Worm (Caenorhabditis elegans) whole organism, L3 larva: ENCODE data around the gene gtf-2H5.
A peak's percentile ranks its signal among the peaks of the same experiment; 100 is the strongest.

Experiments used
- R02D3.7 ChIP-seq: fragments of 150-350 bp; optimal IDR thresholded peaks from 2 replicates; lab custom pipeline; 2014; ENCODE audit warnings: missing biosample characterization, missing genetic modification characterization
- ZK546.5 ChIP-seq: sonication (generic microtip); optimal IDR thresholded peaks from 2 replicates; lab custom pipeline; 2017; ENCODE audit warnings: missing biosample characterization, missing genetic modification characterization
- ceh-16 ChIP-seq: sonication (generic microtip); optimal IDR thresholded peaks from 2 replicates; lab custom pipeline; 2017; ENCODE audit warnings: missing biosample characterization, missing genetic modification characterization
- ceh-28 ChIP-seq: fragments of 150-350 bp; optimal IDR thresholded peaks from 2 replicates; lab custom pipeline; 2014; ENCODE audit warnings: missing biosample characterization, missing genetic modification reagents, missing genetic modification characterization
- ceh-82 ChIP-seq: fragments of 150-350 bp; optimal IDR thresholded peaks from 2 replicates; lab custom pipeline; 2014; ENCODE audit warnings: missing biosample characterization, missing genetic modification characterization
- ceh-9 ChIP-seq: sonication (generic microtip); optimal IDR thresholded peaks from 2 replicates; lab custom pipeline; 2018; ENCODE audit warnings: missing biosample characterization, missing genetic modification characterization
- daf-12 ChIP-seq: fragments of 150-350 bp; optimal IDR thresholded peaks from 2 replicates; lab custom pipeline; 2014; ENCODE audit warnings: missing biosample characterization, missing genetic modification reagents, missing genetic modification characterization
- egl-27 ChIP-seq: sonication (generic microtip); optimal IDR thresholded peaks from 4 replicates; lab custom pipeline; 2017; ENCODE audit warnings: missing biosample characterization, missing genetic modification reagents, missing genetic modification characterization
- egl-5 ChIP-seq: fragments of 150-350 bp; optimal IDR thresholded peaks from 2 replicates; lab custom pipeline; 2017; ENCODE audit warnings: missing biosample characterization, missing genetic modification reagents, missing genetic modification characterization, inconsistent platforms
- elt-1 ChIP-seq: fragments of 150-350 bp; optimal IDR thresholded peaks from 2 replicates; lab custom pipeline; 2014; ENCODE audit warnings: missing biosample characterization, missing genetic modification characterization
- elt-2 ChIP-seq: sonication (generic microtip); optimal IDR thresholded peaks from 2 replicates; lab custom pipeline; 2016; ENCODE audit warnings: missing genetic modification reagents, mild to moderate bottlenecking, missing genetic modification characterization, missing compliant biosample characterization
- elt-3 ChIP-seq, 3 experiments: fragments of 150-350 bp in 1 of 3; sonication (generic microtip) in 2 of 3; optimal IDR thresholded peaks; 2 replicates in 2 of 3; 4 replicates in 1 of 3; lab custom pipeline; 2014 to 2017; ENCODE audit warnings: missing biosample characterization in 3 of 3, missing genetic modification characterization in 3 of 3
- eor-1 ChIP-seq, 2 experiments: fragments of 150-350 bp; optimal IDR thresholded peaks; 2 replicates each; lab custom pipeline; 2014 to 2018; ENCODE audit warnings: missing biosample characterization in 2 of 2, missing genetic modification characterization in 2 of 2
- fkh-10 ChIP-seq: sonication (generic microtip); optimal IDR thresholded peaks from 2 replicates; lab custom pipeline; 2017; ENCODE audit warnings: missing biosample characterization, missing genetic modification reagents, missing genetic modification characterization
- fkh-2 ChIP-seq: fragments of 150-350 bp; optimal IDR thresholded peaks from 2 replicates; lab custom pipeline; 2014; ENCODE audit warnings: missing biosample characterization, missing genetic modification reagents, missing genetic modification characterization
- fos-1 ChIP-seq: fragments of 150-350 bp; optimal IDR thresholded peaks from 2 replicates; lab custom pipeline; 2014; ENCODE audit warnings: missing biosample characterization, missing genetic modification characterization
- hmg-11 ChIP-seq: sonication (generic microtip); optimal IDR thresholded peaks from 2 replicates; lab custom pipeline; 2016; ENCODE audit warnings: missing genetic modification characterization, missing compliant biosample characterization
- jun-1 ChIP-seq: fragments of 150-350 bp; optimal IDR thresholded peaks from 2 replicates; lab custom pipeline; 2014; ENCODE audit warnings: missing biosample characterization, missing genetic modification reagents, missing genetic modification characterization
- lin-15B ChIP-seq: fragments of 150-350 bp; optimal IDR thresholded peaks from 2 replicates; lab custom pipeline; 2014; ENCODE audit warnings: missing biosample characterization, missing genetic modification characterization
- lin-39 ChIP-seq: fragments of 150-350 bp; optimal IDR thresholded peaks from 2 replicates; lab custom pipeline; 2018; ENCODE audit warnings: missing biosample characterization, missing genetic modification reagents, missing genetic modification characterization
- nfya-1 ChIP-seq: sonication (generic microtip); optimal IDR thresholded peaks from 2 replicates; lab custom pipeline; 2017; ENCODE audit warnings: missing genetic modification characterization, mild to moderate bottlenecking, missing compliant biosample characterization, antibody characterized with exemption, moderate library complexity; ENCODE audit not compliant: insufficient read depth
- nhr-11 ChIP-seq: fragments of 150-350 bp; optimal IDR thresholded peaks from 2 replicates; lab custom pipeline; 2014; ENCODE audit warnings: missing biosample characterization, missing genetic modification characterization
- nhr-12 ChIP-seq: fragments of 150-350 bp; optimal IDR thresholded peaks from 2 replicates; lab custom pipeline; 2014; ENCODE audit warnings: missing biosample characterization, missing genetic modification characterization
- nhr-23 ChIP-seq: fragments of 150-350 bp; optimal IDR thresholded peaks from 2 replicates; lab custom pipeline; 2014; ENCODE audit warnings: missing biosample characterization, missing genetic modification reagents, missing genetic modification characterization
- nhr-25 ChIP-seq: sonication (generic microtip); optimal IDR thresholded peaks from 2 replicates; lab custom pipeline; 2017; ENCODE audit warnings: missing biosample characterization, missing genetic modification characterization
- nhr-43 ChIP-seq: sonication (generic microtip); optimal IDR thresholded peaks from 2 replicates; lab custom pipeline; 2016; ENCODE audit warnings: mild to moderate bottlenecking, missing genetic modification characterization, missing compliant biosample characterization; ENCODE audit not compliant: poor library complexity, severe bottlenecking
- nhr-77 ChIP-seq: fragments of 150-350 bp; optimal IDR thresholded peaks from 2 replicates; lab custom pipeline; 2014; ENCODE audit warnings: missing biosample characterization, missing genetic modification characterization
- pha-4 ChIP-seq: fragments of 150-350 bp; optimal IDR thresholded peaks from 2 replicates; lab custom pipeline; 2014; ENCODE audit warnings: missing biosample characterization, missing genetic modification reagents, missing genetic modification characterization
- pqm-1 ChIP-seq: fragments of 150-350 bp; optimal IDR thresholded peaks from 2 replicates; lab custom pipeline; 2017; ENCODE audit warnings: missing biosample characterization, missing genetic modification characterization, inconsistent platforms
- tbx-2 ChIP-seq: sonication (generic microtip); optimal IDR thresholded peaks from 2 replicates; lab custom pipeline; 2016; ENCODE audit warnings: mild to moderate bottlenecking, missing genetic modification characterization, missing compliant biosample characterization
- unc-62 ChIP-seq: fragments of 150-350 bp; sonication (generic microtip); optimal IDR thresholded peaks from 4 replicates; lab custom pipeline; 2014; ENCODE audit warnings: missing biosample characterization, missing genetic modification reagents, missing genetic modification characterization
- zag-1 ChIP-seq: fragments of 150-350 bp; optimal IDR thresholded peaks from 2 replicates; lab custom pipeline; 2014; ENCODE audit warnings: missing biosample characterization, missing genetic modification characterization
- ztf-11 ChIP-seq: fragments of 150-350 bp; optimal IDR thresholded peaks from 2 replicates; lab custom pipeline; 2014; ENCODE audit warnings: missing biosample characterization, missing genetic modification characterization
- ztf-4 ChIP-seq: fragments of 150-350 bp; optimal IDR thresholded peaks from 2 replicates; lab custom pipeline; 2014; ENCODE audit warnings: missing biosample characterization, missing genetic modification characterization

Gene gtf-2H5

ce11 chrIII:564786-565185, 12.6 kb downstream of the gtf-2H5 start:
- peak; percentile 68 for TF ChIP-seq nhr-25
- TF ChIP-seq fkh-2 (tag; lab: Kevin White, UChicago) = no peak
- no peak for TF ChIP-seq ceh-16 (tag; lab: Kevin White, UChicago)
- peak; percentile 77 for TF ChIP-seq egl-5 (tag; lab: Kevin White, UChicago)
- peak; percentile 13 for TF ChIP-seq nhr-23 (tag; lab: Kevin White, UChicago)
- no peak for TF ChIP-seq ztf-11 (tag; lab: Kevin White, UChicago)

- TF ChIP-seq fos-1 (tag; lab: Kevin White, UChicago) = no peak
- no peak for TF ChIP-seq lin-39 (tag; lab: Kevin White, UChicago)
- no peak for TF ChIP-seq egl-27 (tag; lab: Kevin White, UChicago)
- TF ChIP-seq ceh-9 (tag; lab: Kevin White, UChicago) = no peak
- peak; percentile 53 for TF ChIP-seq pha-4 (tag; lab: Kevin White, UChicago)
- TF ChIP-seq nhr-77 (tag; lab: Kevin White, UChicago) = no peak
- no peak for TF ChIP-seq fkh-2 (tag; lab: Kevin White, UChicago)
These were observed 13.6 kb downstream of the gtf-2H5 start for ce11 chrIII:563755-564154.

ce11 chrIII:558832-559231, 18.5 kb downstream of the gtf-2H5 start:
- TF ChIP-seq nfya-1 (tag; lab: Kevin White, UChicago) (peak; percentile 13), nhr-25 (peak; percentile 86), jun-1 (tag; lab: Kevin White, UChicago) (peak; percentile 74), nhr-43 (tag; lab: Kevin White, UChicago) (no peak), ztf-4 (no peak), zag-1 (tag; lab: Kevin White, UChicago) (no peak), fkh-10 (GFP tag; lab: Kevin White, UChicago) (no peak), lin-15B (tag; lab: Kevin White, UChicago) (peak; percentile 2), pha-4 (tag; lab: Kevin White, UChicago) (peak; percentile 84), elt-1 (tag; lab: Kevin White, UChicago) (peak; percentile 6), pqm-1 (tag; lab: Kevin White, UChicago) (peak; percentile 80), hmg-11 (tag; lab: Kevin White, UChicago) (peak; percentile 26), nhr-23 (tag; lab: Kevin White, UChicago) (peak; percentile 10), ceh-82 (tag; lab: Kevin White, UChicago) (no peak), elt-2 (tag; lab: Kevin White, UChicago) (peak; percentile 69), egl-5 (tag; lab: Kevin White, UChicago) (no peak)

- no peak for TF ChIP-seq ceh-28 (tag; lab: Kevin White, UChicago)
- TF ChIP-seq, all 47 proteins: peak for 0
These were observed 19.3 kb downstream of the gtf-2H5 start for ce11 chrIII:558083-558482.

ce11 chrIII:555650-556049, 21.7 kb downstream of the gtf-2H5 start, which contains the start of gene B0353.1:
Gene B0353.1 (plus strand): TSS chrIII:555950.
- TF ChIP-seq ZK546.5 (tag; lab: Kevin White, UChicago) = no peak
- TF ChIP-seq unc-62 (GFP tag; lab: Kevin White, UChicago) = no peak
- no peak for TF ChIP-seq nhr-43 (tag; lab: Kevin White, UChicago)
- no peak for TF ChIP-seq elt-1 (tag; lab: Kevin White, UChicago)
- TF ChIP-seq pha-4 (tag; lab: Kevin White, UChicago) = no peak
- no peak for TF ChIP-seq R02D3.7 (tag; lab: Kevin White, UChicago)
- TF ChIP-seq eor-1 (tag; optimal IDR thresholded peaks at IDR 0.05; lab: Kevin White, UChicago) = no peak
- TF ChIP-seq nhr-11 = no peak
- TF ChIP-seq daf-12 (tag; lab: Kevin White, UChicago) = no peak
- TF ChIP-seq elt-3 (tag; optimal IDR thresholded peaks at IDR 0.05; lab: Kevin White, UChicago) = no peak
- no peak for TF ChIP-seq tbx-2
- TF ChIP-seq ceh-28 (tag; lab: Kevin White, UChicago) = no peak
- no peak for TF ChIP-seq egl-5 (tag; lab: Kevin White, UChicago)
- no peak for TF ChIP-seq ztf-4
- TF ChIP-seq nhr-77 (tag; lab: Kevin White, UChicago) = no peak
- TF ChIP-seq nhr-23 (tag; lab: Kevin White, UChicago) = no peak
- TF ChIP-seq egl-27 (tag; lab: Kevin White, UChicago) = no peak
- TF ChIP-seq nhr-12 (tag; lab: Kevin White, UChicago) = no peak
- TF ChIP-seq, all 47 proteins: peak for 0
